Worm (Caenorhabditis elegans) whole organism, L4 larva: ENCODE results near the gene clec-39.

Source experiments
- F44E2.7 ChIP-seq: fragments of 200-800 bp; sonication (Bioruptor generic); IDR thresholded peaks from 2 replicates; pipeline ENCODE4 v2.1.2; 2022; ENCODE audit warnings: missing genetic modification characterization, missing compliant biosample characterization
- egl-27 ChIP-seq: sonication (generic microtip); optimal IDR thresholded peaks from 3 replicates; lab custom pipeline; 2017; ENCODE audit warnings: missing biosample characterization, missing genetic modification reagents, missing genetic modification characterization
- jun-1 ChIP-seq: fragments of 150-350 bp; optimal IDR thresholded peaks from 2 replicates; lab custom pipeline; 2014; ENCODE audit warnings: missing biosample characterization, missing genetic modification reagents, missing genetic modification characterization
- lsy-2 ChIP-seq, 2 experiments: fragments of 150-350 bp in 1 of 2; sonication (generic microtip) in 1 of 2; optimal IDR thresholded peaks; 2 replicates each; lab custom pipeline; 2014 to 2017; ENCODE audit warnings: missing biosample characterization in 2 of 2, missing genetic modification characterization in 2 of 2
- nhr-102 ChIP-seq: sonication (generic microtip); optimal IDR thresholded peaks from 2 replicates; lab custom pipeline; 2016; ENCODE audit warnings: mild to moderate bottlenecking, missing genetic modification characterization, moderate library complexity, missing compliant biosample characterization
- nhr-11 ChIP-seq: fragments of 150-350 bp; optimal IDR thresholded peaks from 2 replicates; lab custom pipeline; 2014; ENCODE audit warnings: missing biosample characterization, missing genetic modification characterization
- pha-4 ChIP-seq, 2 experiments: fragments of 150-350 bp in 1 of 2; fragments of 200-800 bp in 1 of 2; sonication (Bioruptor generic) in 1 of 2; IDR thresholded peaks in 1 of 2; optimal IDR thresholded peaks in 1 of 2; 2 replicates each; pipeline versions ENCODE4 v1.3.6 to Lab custom; 2014 to 2022; ENCODE audit warnings: missing genetic modification characterization in 2 of 2, missing genetic modification reagents in 2 of 2, missing biosample characterization in 1 of 2, missing compliant biosample characterization in 1 of 2
- skn-1 ChIP-seq: fragments of 150-350 bp; optimal IDR thresholded peaks from 2 replicates; lab custom pipeline; 2014; ENCODE audit warnings: missing biosample characterization, missing genetic modification characterization

DNA sequence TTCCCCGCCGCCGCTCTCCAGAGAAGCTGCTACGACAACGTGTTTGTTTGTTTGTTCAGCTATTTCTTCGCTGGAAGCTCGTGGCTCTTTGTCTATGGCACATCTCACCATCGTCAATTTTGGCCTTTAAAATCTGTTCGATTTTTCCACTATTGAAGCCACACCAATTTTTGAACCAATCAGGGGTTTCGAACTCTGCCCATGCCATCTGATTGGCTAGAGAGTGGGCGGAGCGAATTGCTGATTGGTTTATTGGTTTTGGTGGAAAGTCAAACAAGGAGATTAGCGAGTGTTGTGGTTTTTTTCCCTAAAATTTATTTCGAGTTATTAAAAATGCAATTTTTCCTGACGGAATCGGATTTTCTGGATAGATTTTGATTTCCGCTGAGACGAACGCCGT lies 17.1 kb downstream of the clec-39 start:
- TF ChIP-seq lsy-2 (tag; optimal IDR thresholded peaks at IDR 0.05; lab: Kevin White, UChicago) (no peak), pha-4 (GFP tag; IDR thresholded peaks at IDR 0.05; lab: Robert Waterston, UW) (no peak), pha-4 (tag; optimal IDR thresholded peaks at IDR 0.05; lab: Kevin White, UChicago) (no peak), F44E2.7 (GFP tag; lab: Robert Waterston, UW) (no peak), jun-1 (tag; lab: Kevin White, UChicago) (no peak), skn-1 (tag; lab: Kevin White, UChicago) (no peak), nhr-11 (no peak), nhr-102 (tag; lab: Kevin White, UChicago) (no peak), egl-27 (tag; lab: Kevin White, UChicago) (no peak)
